Fruit fly (Drosophila melanogaster): ENCODE results near the gene CG4789.
A peak's percentile ranks its signal among the peaks of the same experiment; 100 is the strongest.

Gene CG4789

dm6 chrX:16782175-16782916, 18.4 kb upstream of the CG4789 start (continued):
- TF ChIP-seq CG4328 (GFP tag; optimal IDR thresholded peaks at IDR 0.05) (peak; percentile 7), psq (GFP tag; optimal IDR thresholded peaks at IDR 0.05) (no peak), CG11723 (GFP tag; optimal IDR thresholded peaks at IDR 0.05) (peak; percentile 21), Atf3 (GFP tag; optimal IDR thresholded peaks at IDR 0.05) (no peak), Gug (GFP tag; IDR thresholded peaks at IDR 0.05) (0 out of 4 replicates have a peak, but pooled peaks have one; percentile 26), CG6689 (GFP tag; IDR thresholded peaks at IDR 0.05) (peak; percentile 41; the same call in 1 of the 2 replicates), dan (GFP tag; IDR thresholded peaks at IDR 0.05) (no peak), hb (GFP tag; IDR thresholded peaks at IDR 0.05; ENCODE audit: partially characterized antibody) (no peak), HLH54F (GFP tag; optimal IDR thresholded peaks at IDR 0.05) (peak; percentile 47), CG32767 (GFP tag; IDR thresholded peaks at IDR 0.05) (peak; percentile 32; the same call in 1 of the 2 replicates), D (optimal IDR thresholded peaks at IDR 0.05) (no peak), D (GFP tag; optimal IDR thresholded peaks at IDR 0.05) (peak; percentile 35), ham (GFP tag; IDR thresholded peaks at IDR 0.05) (no peak), NC2α (GFP tag; optimal IDR thresholded peaks at IDR 0.05) (no peak), gsb-n (tag; optimal IDR thresholded peaks at IDR 0.05) (peak; percentile 5), az2 (GFP tag; optimal IDR thresholded peaks at IDR 0.05) (peak; percentile 56), CG5245 (GFP tag; optimal IDR thresholded peaks at IDR 0.05) (peak; percentile 34), Atf-2 (GFP tag; optimal IDR thresholded peaks at IDR 0.05) (peak; percentile 60), CG1832 (GFP tag; optimal IDR thresholded peaks at IDR 0.05) (no peak), CG13894 (tag; optimal IDR thresholded peaks at IDR 0.05) (peak; percentile 74), CrebB (tag; optimal IDR thresholded peaks at IDR 0.05) (no peak), exex (tag; optimal IDR thresholded peaks at IDR 0.05) (no peak), ap (GFP tag; IDR thresholded peaks at IDR 0.05) (peak; percentile 48), NC2β (GFP tag; optimal IDR thresholded peaks at IDR 0.05) (no peak), CG14441 (GFP tag; IDR thresholded peaks at IDR 0.05) (peak; percentile 67), Blimp-1 (GFP tag; optimal IDR thresholded peaks at IDR 0.05) (peak; percentile 28), CG11085 (GFP tag; IDR thresholded peaks at IDR 0.05) (no peak), CG13296 (GFP tag; optimal IDR thresholded peaks at IDR 0.05) (peak; percentile 5), pb (GFP tag; optimal IDR thresholded peaks at IDR 0.05) (no peak), row (GFP tag; IDR thresholded peaks at IDR 0.05) (peak; percentile 52), fru (optimal IDR thresholded peaks at IDR 0.05) (no peak), ato (GFP tag; IDR thresholded peaks at IDR 0.05; ENCODE audit: partially characterized antibody) (no peak), CG11093 (GFP tag; IDR thresholded peaks at IDR 0.05) (peak; percentile 43; the same call in 1 of the 3 replicates), da (GFP tag; optimal IDR thresholded peaks at IDR 0.05) (peak; percentile 24), Spps (tag; optimal IDR thresholded peaks at IDR 0.05) (no peak), lbe (GFP tag; optimal IDR thresholded peaks at IDR 0.05) (no peak), CG17328 (GFP tag; IDR thresholded peaks at IDR 0.05) (peak; percentile 57), eyg (GFP tag; optimal IDR thresholded peaks at IDR 0.05) (peak; percentile 38), CG3995 (GFP tag; optimal IDR thresholded peaks at IDR 0.05) (no peak), oc (tag; optimal IDR thresholded peaks at IDR 0.05) (no peak), dm (GFP tag; optimal IDR thresholded peaks at IDR 0.05) (peak; percentile 9), CG13123 (GFP tag; optimal IDR thresholded peaks at IDR 0.05) (no peak), ro (GFP tag; IDR thresholded peaks at IDR 0.05) (no peak), sna (GFP tag; IDR thresholded peaks at IDR 0.05; ENCODE audit: partially characterized antibody) (no peak), YL-1 (GFP tag; optimal IDR thresholded peaks at IDR 0.05) (no peak), nmo (GFP tag; optimal IDR thresholded peaks at IDR 0.05) (peak; percentile 54), CG16815 (GFP tag; optimal IDR thresholded peaks at IDR 0.05) (peak; percentile 7), kni (GFP tag; optimal IDR thresholded peaks at IDR 0.05) (no peak), CG17361 (GFP tag; IDR thresholded peaks at IDR 0.05) (peak; percentile 55; the same call in 2 of the 3 replicates), grau (tag; optimal IDR thresholded peaks at IDR 0.05) (peak; percentile 47), Ets97D (GFP tag; optimal IDR thresholded peaks at IDR 0.05) (no peak)

Measured in whole organism, embryonic.